Fruit fly (Drosophila melanogaster): ENCODE results near the gene Ude.

Ude gene

dm6 chr3R:24810844-24811625, 11.6 kb upstream of the Ude start (continued):
- TF ChIP-seq CG8089 (GFP tag; optimal IDR thresholded peaks at IDR 0.05), result peak; percentile 74
- peak; percentile 87 for TF ChIP-seq Hr3 (GFP tag; optimal IDR thresholded peaks at IDR 0.05)
- peak; percentile 78 for TF ChIP-seq CG8944 (GFP tag; optimal IDR thresholded peaks at IDR 0.05)
- peak; percentile 84 for TF ChIP-seq sd (tag; optimal IDR thresholded peaks at IDR 0.05)
- peak; percentile 68; the same call in 1 of the 2 replicates for TF ChIP-seq MBD-R2 (GFP tag; IDR thresholded peaks at IDR 0.05)
- peak; percentile 95 for TF ChIP-seq CG2120 (GFP tag; optimal IDR thresholded peaks at IDR 0.05)
- TF ChIP-seq CG14710 (tag; optimal IDR thresholded peaks at IDR 0.05), result peak; percentile 58
- peak; percentile 79 for TF ChIP-seq Rx (GFP tag; IDR thresholded peaks at IDR 0.05)
- no peak for TF ChIP-seq Opbp (GFP tag; IDR thresholded peaks at IDR 0.05; ENCODE audit: partially characterized antibody)
- no peak for TF ChIP-seq pfk (GFP tag; optimal IDR thresholded peaks at IDR 0.05)
- TF ChIP-seq wdn (GFP tag; IDR thresholded peaks at IDR 0.05), result peak; percentile 81
- peak; percentile 78 for TF ChIP-seq slp2 (GFP tag; optimal IDR thresholded peaks at IDR 0.05)
- TF ChIP-seq CG7745 (tag; optimal IDR thresholded peaks at IDR 0.05), result no peak
- peak; percentile 78 for TF ChIP-seq CG1529 (GFP tag; optimal IDR thresholded peaks at IDR 0.05)
- no peak for TF ChIP-seq CG14860 (GFP tag; IDR thresholded peaks at IDR 0.05; ENCODE audit: partially characterized antibody)
- TF ChIP-seq CG4424 (GFP tag; optimal IDR thresholded peaks at IDR 0.05), result peak; percentile 83
- peak; percentile 81 for TF ChIP-seq CG18262 (tag; optimal IDR thresholded peaks at IDR 0.05)
- TF ChIP-seq cg (GFP tag; optimal IDR thresholded peaks at IDR 0.05), result no peak
- peak; percentile 95 for TF ChIP-seq Drgx (GFP tag; IDR thresholded peaks at IDR 0.05)
- TF ChIP-seq CG14014 (GFP tag; IDR thresholded peaks at IDR 0.05), result peak; percentile 93
- TF ChIP-seq CG42726 (GFP tag; IDR thresholded peaks at IDR 0.05; ENCODE audit: partially characterized antibody), result no peak
- TF ChIP-seq danr (GFP tag; IDR thresholded peaks at IDR 0.05), result peak; percentile 75
- peak; percentile 73 for TF ChIP-seq NC2β (GFP tag; optimal IDR thresholded peaks at IDR 0.05)

dm6 chr3R:24809576-24810279, 10.3 kb upstream of the Ude start:
- TF ChIP-seq HmgZ (tag; optimal IDR thresholded peaks at IDR 0.05) (peak; percentile 26), Vsx1 (GFP tag; optimal IDR thresholded peaks at IDR 0.05) (peak; percentile 67), CG32767 (GFP tag; IDR thresholded peaks at IDR 0.05) (no peak), jumu (GFP tag; optimal IDR thresholded peaks at IDR 0.05) (no peak), CG10274 (GFP tag; optimal IDR thresholded peaks at IDR 0.05) (peak; percentile 25), prd (optimal IDR thresholded peaks at IDR 0.05) (no peak), prd (GFP tag; IDR thresholded peaks at IDR 0.05) (no peak), CG9932 (GFP tag; IDR thresholded peaks at IDR 0.05) (no peak), CG3726 (GFP tag; IDR thresholded peaks at IDR 0.05) (no peak), CG6765 (GFP tag; optimal IDR thresholded peaks at IDR 0.05) (peak; percentile 69), CG15514 (GFP tag; optimal IDR thresholded peaks at IDR 0.05) (peak; percentile 74), CG7987 (GFP tag; optimal IDR thresholded peaks at IDR 0.05) (peak; percentile 71), Dad (GFP tag; optimal IDR thresholded peaks at IDR 0.05) (no peak), CG8281 (tag; optimal IDR thresholded peaks at IDR 0.05) (peak; percentile 50), cwo (GFP tag; optimal IDR thresholded peaks at IDR 0.05) (peak; percentile 45), fd96Cb (tag; optimal IDR thresholded peaks at IDR 0.05) (no peak), CG6254 (GFP tag; optimal IDR thresholded peaks at IDR 0.05) (peak; percentile 27), pzg (GFP tag; optimal IDR thresholded peaks at IDR 0.05) (no peak), CG4820 (GFP tag; optimal IDR thresholded peaks at IDR 0.05) (no peak), mld (GFP tag; IDR thresholded peaks at IDR 0.05; ENCODE audit: partially characterized antibody) (no peak), Optix (GFP tag; IDR thresholded peaks at IDR 0.05) (no peak), CG33213 (GFP tag; optimal IDR thresholded peaks at IDR 0.05) (peak; percentile 41), CG13296 (GFP tag; optimal IDR thresholded peaks at IDR 0.05) (peak; percentile 65), bbx (GFP tag; IDR thresholded peaks at IDR 0.05; ENCODE audit: partially characterized antibody) (no peak), dmrt11E (tag; optimal IDR thresholded peaks at IDR 0.05) (peak; percentile 12)

Measured in whole organism, embryonic.